Fruit fly (Drosophila melanogaster) whole organism, embryonic: Measurements from ENCODE around the gene CG12078.
A peak's percentile ranks its signal among the peaks of the same experiment; 100 is the strongest.

ENCODE experiments used
- ATbp ChIP-seq: fragments of 200-800 bp; sonication (Bioruptor generic); optimal IDR thresholded peaks from 2 replicates; lab custom pipeline; 2017; ENCODE audit warnings: missing biosample characterization, mild to moderate bottlenecking, missing genetic modification characterization, missing genetic modification reagents
- Asciz ChIP-seq: fragments of 200-800 bp; sonication (Bioruptor generic); optimal IDR thresholded peaks from 2 replicates; lab custom pipeline; 2017; ENCODE audit warnings: missing biosample characterization, mild to moderate bottlenecking, missing genetic modification characterization, missing genetic modification reagents
- Atf6 ChIP-seq: fragments of 200-800 bp; sonication (Bioruptor generic); IDR thresholded peaks from 2 replicates; pipeline ENCODE4 v1.3.6; 2022; ENCODE audit warnings: missing biosample characterization, missing genetic modification characterization
- Blimp-1 ChIP-seq: fragments of 200-800 bp; sonication (Bioruptor generic); optimal IDR thresholded peaks from 3 replicates; lab custom pipeline; 2018; ENCODE audit warnings: missing biosample characterization, missing genetic modification characterization, mild to moderate bottlenecking, moderate library complexity, missing genetic modification reagents
- CG12219 ChIP-seq: fragments of 200-800 bp; sonication (Bioruptor generic); optimal IDR thresholded peaks from 3 replicates; lab custom pipeline; 2018; ENCODE audit warnings: missing biosample characterization, mild to moderate bottlenecking, missing genetic modification characterization
- CG14965 ChIP-seq: fragments of 200-800 bp; sonication (Bioruptor generic); optimal IDR thresholded peaks from 2 replicates; lab custom pipeline; 2016; ENCODE audit warnings: missing biosample characterization, missing genetic modification characterization, borderline replicate concordance
- CG16779 ChIP-seq: fragments of 200-800 bp; sonication (Bioruptor generic); IDR thresholded peaks from 2 replicates; pipeline ENCODE4 v1.3.6; 2022; ENCODE audit warnings: missing biosample characterization, missing genetic modification characterization
- CG18764 ChIP-seq: fragments of 200-800 bp; sonication (Bioruptor generic); optimal IDR thresholded peaks from 3 replicates; lab custom pipeline; 2016; ENCODE audit warnings: missing biosample characterization, missing genetic modification characterization
- CG2120 ChIP-seq: fragments of 200-800 bp; sonication (Bioruptor generic); optimal IDR thresholded peaks from 3 replicates; lab custom pipeline; 2016; ENCODE audit warnings: missing biosample characterization, missing genetic modification characterization
- CG2202 ChIP-seq: fragments of 200-800 bp; sonication (Bioruptor generic); optimal IDR thresholded peaks from 2 replicates; lab custom pipeline; 2018; ENCODE audit warnings: missing biosample characterization, mild to moderate bottlenecking, missing genetic modification characterization
- CG2875 ChIP-seq: fragments of 200-800 bp; sonication (Bioruptor generic); optimal IDR thresholded peaks from 2 replicates; lab custom pipeline; 2017; ENCODE audit warnings: missing biosample characterization, mild to moderate bottlenecking, missing genetic modification characterization, missing genetic modification reagents
- CG34224 ChIP-seq: fragments of 200-800 bp; sonication (Bioruptor generic); IDR thresholded peaks from 3 replicates; pipeline ENCODE4 v1.3.6; 2022; ENCODE audit warnings: missing biosample characterization, missing genetic modification characterization; ENCODE audit not compliant: partially characterized antibody
- CG4707 ChIP-seq: fragments of 200-800 bp; sonication (Bioruptor generic); optimal IDR thresholded peaks from 2 replicates; lab custom pipeline; 2018; ENCODE audit warnings: missing biosample characterization, mild to moderate bottlenecking, missing genetic modification characterization, moderate library complexity
- CG4820 ChIP-seq: fragments of 200-800 bp; sonication (Bioruptor generic); optimal IDR thresholded peaks from 3 replicates; lab custom pipeline; 2016; ENCODE audit warnings: missing biosample characterization, missing genetic modification characterization
- CG6854 ChIP-seq: fragments of 200-800 bp; sonication (Bioruptor generic); optimal IDR thresholded peaks from 3 replicates; lab custom pipeline; 2017; ENCODE audit warnings: missing biosample characterization, mild to moderate bottlenecking, missing genetic modification characterization
- CG8478 ChIP-seq: fragments of >200 bp; optimal IDR thresholded peaks from 2 replicates; lab custom pipeline; 2018
- CG8924 ChIP-seq: fragments of 200-800 bp; optimal IDR thresholded peaks from 3 replicates; lab custom pipeline; 2019; ENCODE audit warnings: missing biosample characterization, mild to moderate bottlenecking, missing genetic modification characterization, moderate library complexity
- Chrac-16 ChIP-seq: fragments of 200-800 bp; sonication (Bioruptor generic); optimal IDR thresholded peaks from 3 replicates; lab custom pipeline; 2016; ENCODE audit warnings: missing biosample characterization, missing genetic modification characterization
- Fer2 ChIP-seq: fragments of 200-800 bp; sonication (Bioruptor generic); optimal IDR thresholded peaks from 2 replicates; lab custom pipeline; 2018; ENCODE audit warnings: missing biosample characterization, mild to moderate bottlenecking, missing genetic modification characterization, moderate library complexity
- Fer3 ChIP-seq: fragments of 200-800 bp; sonication (Bioruptor generic); optimal IDR thresholded peaks from 2 replicates; lab custom pipeline; 2018; ENCODE audit warnings: missing biosample characterization, mild to moderate bottlenecking, missing genetic modification characterization, moderate library complexity
- Hand ChIP-seq: fragments of 200-800 bp; sonication (Bioruptor generic); optimal IDR thresholded peaks from 2 replicates; lab custom pipeline; 2017; ENCODE audit warnings: mild to moderate bottlenecking, missing biosample characterization, missing genetic modification reagents, missing genetic modification characterization
- Mes4 ChIP-seq: fragments of 200-800 bp; sonication (Bioruptor generic); optimal IDR thresholded peaks from 2 replicates; lab custom pipeline; 2016; ENCODE audit warnings: missing biosample characterization, missing genetic modification characterization
- NK7.1 ChIP-seq: fragments of 200-800 bp; sonication (Bioruptor generic); optimal IDR thresholded peaks from 3 replicates; lab custom pipeline; 2016; ENCODE audit warnings: missing biosample characterization, missing genetic modification characterization
- Nf-YC ChIP-seq: fragments of 200-800 bp; optimal IDR thresholded peaks from 3 replicates; lab custom pipeline; 2019; ENCODE audit warnings: missing biosample characterization, mild to moderate bottlenecking, missing genetic modification characterization, moderate library complexity
- Oaz ChIP-seq: fragments of 200-800 bp; sonication (Bioruptor generic); IDR thresholded peaks from 2 replicates; pipeline ENCODE4 v1.3.6; 2022; ENCODE audit warnings: missing biosample characterization, missing genetic modification characterization
- Trl ChIP-seq, 3 experiments: fragments of >200 bp in 2 of 3; fragments of 200-800 bp in 1 of 3; sonication (Bioruptor generic) in 1 of 3; optimal IDR thresholded peaks; 2 replicates in 1 of 3; 3 replicates in 2 of 3; lab custom pipeline; 2016 to 2017; ENCODE audit warnings: missing biosample characterization in 1 of 3, missing genetic modification characterization in 1 of 3
- Vsx1 ChIP-seq: fragments of 200-800 bp; sonication (Bioruptor generic); optimal IDR thresholded peaks from 2 replicates; lab custom pipeline; 2017; ENCODE audit warnings: missing biosample characterization, mild to moderate bottlenecking, missing genetic modification characterization, missing genetic modification reagents
- bowl ChIP-seq: fragments of 200-800 bp; sonication (Bioruptor generic); IDR thresholded peaks from 2 replicates; pipeline ENCODE4 v1.3.6; 2022; ENCODE audit warnings: missing biosample characterization, missing genetic modification characterization
- cato ChIP-seq: fragments of 200-800 bp; sonication (Bioruptor generic); optimal IDR thresholded peaks from 2 replicates; lab custom pipeline; 2016; ENCODE audit warnings: missing biosample characterization, missing genetic modification characterization, borderline replicate concordance
- chn ChIP-seq: fragments of 200-800 bp; sonication (Bioruptor generic); optimal IDR thresholded peaks from 2 replicates; lab custom pipeline; 2016; ENCODE audit warnings: missing biosample characterization, missing genetic modification characterization
- dysf ChIP-seq: fragments of 200-800 bp; sonication (Bioruptor generic); IDR thresholded peaks from 3 replicates; pipeline ENCODE4 v1.3.6; 2022; ENCODE audit warnings: missing biosample characterization, missing genetic modification characterization
- eve ChIP-seq, 2 experiments: fragments of >200 bp; optimal IDR thresholded peaks; 2 replicates each; lab custom pipeline; 2017; ENCODE audit warnings: missing biosample characterization in 2 of 2, missing genetic modification characterization in 2 of 2
- ewg ChIP-seq: fragments of 200-800 bp; sonication (Bioruptor generic); optimal IDR thresholded peaks from 3 replicates; lab custom pipeline; 2017; ENCODE audit warnings: mild to moderate bottlenecking, missing biosample characterization, missing genetic modification reagents, missing genetic modification characterization
- insv ChIP-seq, 2 experiments: fragments of 200-800 bp; sonication (Bioruptor generic); optimal IDR thresholded peaks; 3 replicates each; lab custom pipeline; 2016 to 2018; ENCODE audit warnings: missing biosample characterization in 2 of 2, missing genetic modification characterization in 2 of 2
- inv ChIP-seq: fragments of 200-800 bp; sonication (Bioruptor generic); IDR thresholded peaks from 2 replicates; pipeline ENCODE4 v1.3.6; 2022; ENCODE audit warnings: missing biosample characterization, missing genetic modification characterization; ENCODE audit not compliant: partially characterized antibody
- lilli ChIP-seq: fragments of 200-800 bp; sonication (Bioruptor generic); optimal IDR thresholded peaks from 3 replicates; lab custom pipeline; 2016; ENCODE audit warnings: missing biosample characterization, missing genetic modification characterization
- mam ChIP-seq: fragments of 200-800 bp; sonication (Bioruptor generic); optimal IDR thresholded peaks from 3 replicates; lab custom pipeline; 2016; ENCODE audit warnings: missing biosample characterization, missing genetic modification characterization
- p53 ChIP-seq: fragments of 200-800 bp; sonication (Bioruptor generic); optimal IDR thresholded peaks from 2 replicates; lab custom pipeline; 2016; ENCODE audit warnings: missing biosample characterization, missing genetic modification characterization
- rib ChIP-seq: fragments of 200-800 bp; sonication (Bioruptor generic); IDR thresholded peaks from 2 replicates; pipeline ENCODE4 v1.3.6; 2022; ENCODE audit warnings: missing biosample characterization, missing genetic modification characterization
- schlank ChIP-seq: fragments of 200-800 bp; sonication (Bioruptor generic); optimal IDR thresholded peaks from 2 replicates; lab custom pipeline; 2018; ENCODE audit warnings: missing biosample characterization, mild to moderate bottlenecking, missing genetic modification characterization
- seq ChIP-seq: fragments of 200-800 bp; sonication (Bioruptor generic); IDR thresholded peaks from 2 replicates; pipeline ENCODE4 v1.3.6; 2022; ENCODE audit warnings: missing biosample characterization, missing genetic modification characterization
- slp2 ChIP-seq: fragments of 200-800 bp; sonication (Bioruptor generic); optimal IDR thresholded peaks from 2 replicates; lab custom pipeline; 2016; ENCODE audit warnings: missing biosample characterization, missing genetic modification characterization
- ssp ChIP-seq: fragments of 200-800 bp; sonication (Bioruptor generic); IDR thresholded peaks from 2 replicates; pipeline ENCODE4 v1.3.6; 2022; ENCODE audit warnings: missing biosample characterization, missing genetic modification characterization
- tup ChIP-seq: fragments of 200-800 bp; sonication (Bioruptor generic); optimal IDR thresholded peaks from 2 replicates; lab custom pipeline; 2016; ENCODE audit warnings: missing biosample characterization, mild to moderate bottlenecking, missing genetic modification characterization, moderate library complexity

Gene CG12078

DNA sequence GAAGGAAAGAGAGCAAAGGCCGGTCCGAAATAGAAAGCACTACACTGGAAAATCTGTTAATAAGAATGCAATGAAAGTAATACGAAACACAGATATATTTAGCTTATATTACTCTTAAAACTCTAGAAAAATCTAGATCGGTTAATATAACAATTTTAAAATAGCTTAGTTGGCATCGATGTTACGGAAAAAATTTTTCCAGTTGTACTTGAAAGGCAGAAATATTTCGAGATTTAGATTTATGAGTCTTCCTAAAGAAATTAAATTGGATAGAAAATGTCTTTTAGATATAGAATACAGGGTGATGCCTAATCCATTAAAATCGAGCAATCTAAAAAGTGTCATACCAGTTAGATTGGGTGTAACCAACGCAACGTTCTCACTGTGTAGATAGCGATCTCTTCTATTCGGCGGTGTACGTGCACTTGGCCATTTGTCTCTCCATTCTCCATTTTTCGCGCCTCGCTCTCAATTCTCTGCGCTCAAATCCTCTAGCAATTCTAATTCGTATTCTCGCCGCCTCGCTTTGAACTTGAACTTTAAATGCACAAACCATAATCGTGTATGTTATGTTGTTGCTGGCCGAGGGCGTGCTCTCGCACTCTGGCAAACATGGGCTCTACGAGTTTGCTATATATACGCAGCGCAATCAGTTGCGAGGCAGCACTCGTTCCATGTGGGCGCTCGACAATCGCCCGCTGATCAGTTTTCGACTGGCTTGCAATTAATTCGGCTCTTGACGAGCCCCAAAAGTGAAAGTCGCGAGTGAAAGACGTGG is 6.1 kb upstream of the CG12078 start (continued):
- TF ChIP-seq insv (GFP tag; optimal IDR thresholded peaks at IDR 0.05; lab: Kevin White, UChicago) (peak; percentile 19 to 69), Oaz (GFP tag; lab: Robert Waterston, UW) (peak; percentile 66), ssp (GFP tag; lab: Robert Waterston, UW) (peak; percentile 72), CG2202 (peak; percentile 91), ewg (GFP tag; lab: Kevin White, UChicago) (peak; percentile 91), cato (GFP tag; lab: Kevin White, UChicago) (peak; percentile 96), dysf (GFP tag; lab: Robert Waterston, UW) (peak; percentile 93), p53 (GFP tag; lab: Kevin White, UChicago) (peak; percentile 65), CG2875 (peak; percentile 92), schlank (tag; lab: Kevin White, UChicago) (peak; percentile 76), Vsx1 (peak; percentile 83), Chrac-16 (GFP tag; lab: Kevin White, UChicago) (peak; percentile 94), Atf6 (GFP tag; lab: Robert Waterston, UW) (peak; percentile 86; the same call in 1 of the 2 replicates), chn (GFP tag; lab: Kevin White, UChicago) (peak; percentile 92), tup (GFP tag; lab: Kevin White, UChicago) (peak; percentile 71), CG34224 (GFP tag; lab: Robert Waterston, UW) (no peak; the same call in 2 of the 3 replicates), CG4820 (GFP tag; lab: Kevin White, UChicago) (peak; percentile 95), Asciz (GFP tag; lab: Kevin White, UChicago) (peak; percentile 91), CG2120 (GFP tag; lab: Kevin White, UChicago) (peak; percentile 98), slp2 (GFP tag; lab: Kevin White, UChicago) (peak; percentile 96), Hand (GFP tag; lab: Kevin White, UChicago) (peak; percentile 90), lilli (GFP tag; lab: Kevin White, UChicago) (peak; percentile 96), CG8924 (tag; lab: Kevin White, UChicago) (peak; percentile 98), rib (no peak; the same call in none of the 2 replicates), Fer2 (tag; lab: Kevin White, UChicago) (peak; percentile 80), CG4707 (GFP tag; lab: Kevin White, UChicago) (peak; percentile 76), Nf-YC (tag; lab: Kevin White, UChicago) (peak; percentile 86)
- TF ChIP-seq, all 482 proteins: peak for 415

DNA sequence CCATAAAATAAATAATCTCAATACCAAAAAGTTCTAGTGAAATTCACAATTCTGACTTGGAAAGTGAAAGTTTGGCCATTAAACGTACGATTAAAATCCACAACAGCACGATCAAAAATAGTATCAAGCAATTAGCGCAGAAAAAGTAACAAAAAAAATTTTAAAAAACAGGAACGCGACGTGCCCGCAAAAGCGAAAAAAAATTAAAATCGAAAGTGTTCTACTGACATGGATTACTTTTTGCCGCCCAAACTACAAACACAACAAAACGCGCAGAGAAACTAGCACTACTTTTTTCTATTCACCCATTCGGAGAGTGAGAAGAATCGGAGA is 5.5 kb upstream of the CG12078 start:
- no peak for TF ChIP-seq CG14965 (GFP tag; lab: Kevin White, UChicago)
- peak; percentile 96 for TF ChIP-seq Blimp-1 (GFP tag; lab: Kevin White, UChicago)

DNA sequence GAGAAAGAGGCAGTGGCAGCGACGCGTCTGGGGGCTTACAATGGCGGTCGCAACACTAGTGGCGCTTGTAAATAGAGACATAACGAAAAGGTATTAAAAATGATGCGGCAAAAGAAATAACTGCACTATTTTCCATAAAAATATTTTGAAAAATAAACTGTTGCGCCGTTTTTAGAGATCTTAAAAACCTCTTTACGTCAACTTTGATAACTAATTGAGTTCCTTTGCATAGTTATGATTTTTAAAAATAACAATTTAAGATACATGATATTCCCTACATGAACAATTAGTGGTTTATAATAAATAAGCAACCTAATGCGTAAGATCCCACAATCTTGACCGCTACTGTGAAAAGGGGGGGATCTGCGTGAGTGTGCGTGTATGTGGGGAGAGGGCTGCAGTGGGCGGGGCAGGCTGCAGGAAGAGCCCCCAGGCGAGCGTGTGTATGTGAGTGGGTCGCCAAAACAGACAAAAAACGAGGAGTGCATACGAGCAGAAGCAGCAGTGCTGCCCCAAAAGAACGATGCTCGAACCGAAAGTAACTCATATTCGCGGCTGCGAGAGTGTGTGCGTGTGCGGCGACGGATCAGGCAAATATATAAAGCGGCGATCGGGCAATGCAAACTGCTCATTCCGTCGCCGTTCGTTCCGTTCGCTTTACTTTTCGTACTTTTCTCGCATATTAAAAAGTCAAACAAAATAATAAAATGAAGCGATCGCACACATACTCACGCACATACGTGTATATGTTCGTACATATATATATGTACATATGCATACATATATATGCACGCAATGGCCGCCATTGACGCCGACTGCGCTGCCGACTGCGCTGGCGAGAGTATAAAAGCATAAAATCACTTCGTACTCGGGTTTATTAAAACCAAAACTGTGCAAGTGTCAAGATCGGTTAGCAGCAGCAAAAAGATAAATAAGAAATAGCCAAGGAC is 4.9 kb upstream of the CG12078 start:
- TF ChIP-seq CG8478 (lab: Kevin White, UChicago) (no peak), inv (no peak), seq (GFP tag; lab: Robert Waterston, UW) (peak; percentile 53), mam (GFP tag; lab: Kevin White, UChicago) (no peak), Trl (optimal IDR thresholded peaks at IDR 0.05; lab: Kevin White, UChicago) (no peak), Trl (GFP tag; optimal IDR thresholded peaks at IDR 0.05; lab: Kevin White, UChicago) (no peak), eve (GFP tag; optimal IDR thresholded peaks at IDR 0.05; lab: Kevin White, UChicago) (peak in 1 of 2 experiments; percentile 73), Mes4 (GFP tag; lab: Kevin White, UChicago) (no peak), CG12219 (GFP tag; lab: Kevin White, UChicago) (peak; percentile 38), bowl (GFP tag; lab: Robert Waterston, UW) (no peak), CG6854 (GFP tag; lab: Kevin White, UChicago) (no peak), ATbp (GFP tag; lab: Kevin White, UChicago) (peak; percentile 35), CG18764 (GFP tag; lab: Kevin White, UChicago) (no peak), Fer3 (tag; lab: Kevin White, UChicago) (no peak), CG16779 (GFP tag; lab: Robert Waterston, UW) (0 out of 2 replicates have a peak, but pooled peaks have one; percentile 21), NK7.1 (no peak)
